Fruit fly (Drosophila melanogaster) whole organism, prepupa: ENCODE measurements around the gene Ca-beta.

Source experiments
- Blimp-1 ChIP-seq: fragments of 200-800 bp; sonication (Bioruptor generic); optimal IDR thresholded peaks from 3 replicates; lab custom pipeline; 2017; ENCODE audit warnings: missing biosample characterization, missing genetic modification characterization, mild to moderate bottlenecking, moderate library complexity, missing genetic modification reagents
- CG10669 ChIP-seq: fragments of 200-800 bp; sonication (Bioruptor generic); optimal IDR thresholded peaks from 3 replicates; lab custom pipeline; 2018; ENCODE audit warnings: missing biosample characterization, mild to moderate bottlenecking, missing genetic modification characterization, moderate library complexity
- CG11902 ChIP-seq: fragments of 200-800 bp; sonication (Bioruptor generic); optimal IDR thresholded peaks from 3 replicates; lab custom pipeline; 2016; ENCODE audit warnings: missing biosample characterization, missing genetic modification characterization
- CG15336 ChIP-seq: fragments of 200-800 bp; sonication (Bioruptor generic); IDR thresholded peaks from 2 replicates; pipeline ENCODE4 v1.3.6; 2022; ENCODE audit warnings: missing biosample characterization, missing genetic modification characterization
- CG1621 ChIP-seq: fragments of 200-800 bp; sonication (Bioruptor generic); optimal IDR thresholded peaks from 3 replicates; lab custom pipeline; 2018; ENCODE audit warnings: missing biosample characterization, mild to moderate bottlenecking, missing genetic modification characterization
- CG16779 ChIP-seq: fragments of 200-800 bp; sonication (Bioruptor generic); optimal IDR thresholded peaks from 3 replicates; lab custom pipeline; 2017; ENCODE audit warnings: missing biosample characterization, mild to moderate bottlenecking, missing genetic modification characterization
- CG3032 ChIP-seq: fragments of 200-800 bp; optimal IDR thresholded peaks from 2 replicates; lab custom pipeline; 2019; ENCODE audit warnings: missing biosample characterization, mild to moderate bottlenecking, missing genetic modification characterization, moderate library complexity
- CG32006 ChIP-seq: fragments of 200-800 bp; sonication (Bioruptor generic); optimal IDR thresholded peaks from 3 replicates; lab custom pipeline; 2017; ENCODE audit warnings: missing biosample characterization, mild to moderate bottlenecking, missing genetic modification characterization
- CG34406 ChIP-seq: fragments of 200-800 bp; sonication (Bioruptor generic); optimal IDR thresholded peaks from 3 replicates; lab custom pipeline; 2016; ENCODE audit warnings: missing biosample characterization, missing genetic modification characterization
- CG6163 ChIP-seq: fragments of 200-800 bp; sonication (Bioruptor generic); IDR thresholded peaks from 3 replicates; pipeline ENCODE4 v1.3.6; 2022; ENCODE audit warnings: missing biosample characterization, missing genetic modification characterization
- CG6276 ChIP-seq: fragments of 200-800 bp; sonication (Bioruptor generic); optimal IDR thresholded peaks from 2 replicates; lab custom pipeline; 2017; ENCODE audit warnings: missing biosample characterization, mild to moderate bottlenecking, missing genetic modification characterization
- CG6808 ChIP-seq: fragments of 200-800 bp; sonication (Bioruptor generic); optimal IDR thresholded peaks from 3 replicates; lab custom pipeline; 2017; ENCODE audit warnings: missing biosample characterization, missing genetic modification characterization, mild to moderate bottlenecking, moderate library complexity, missing genetic modification reagents
- CG6854 ChIP-seq: fragments of 200-800 bp; sonication (Bioruptor generic); optimal IDR thresholded peaks from 2 replicates; lab custom pipeline; 2017; ENCODE audit warnings: missing biosample characterization, mild to moderate bottlenecking, missing genetic modification characterization
- CG7368 ChIP-seq: fragments of 200-800 bp; sonication (Bioruptor generic); optimal IDR thresholded peaks from 3 replicates; lab custom pipeline; 2016; ENCODE audit warnings: missing biosample characterization, missing genetic modification characterization
- CG8119 ChIP-seq: fragments of 200-800 bp; sonication (Bioruptor generic); IDR thresholded peaks from 3 replicates; pipeline ENCODE4 v1.3.6; 2022; ENCODE audit warnings: missing biosample characterization, missing genetic modification characterization
- CG8632 ChIP-seq: fragments of 200-800 bp; sonication (Bioruptor generic); optimal IDR thresholded peaks from 3 replicates; lab custom pipeline; 2016; ENCODE audit warnings: missing biosample characterization, missing genetic modification characterization
- CG9139 ChIP-seq: fragments of 200-800 bp; sonication (Bioruptor generic); optimal IDR thresholded peaks from 3 replicates; lab custom pipeline; 2017; ENCODE audit warnings: missing biosample characterization, mild to moderate bottlenecking, missing genetic modification characterization
- Eip75B ChIP-seq: fragments of 200-800 bp; sonication (Bioruptor generic); optimal IDR thresholded peaks from 3 replicates; lab custom pipeline; 2016; ENCODE audit warnings: missing biosample characterization, missing genetic modification characterization
- Eip78C ChIP-seq: fragments of 200-800 bp; sonication (Bioruptor generic); peaks from one replicate; lab custom pipeline; 2016; ENCODE audit warnings: missing biosample characterization, missing genetic modification characterization
- Eip93F ChIP-seq: fragments of 200-800 bp; sonication (Bioruptor generic); optimal IDR thresholded peaks from 2 replicates; lab custom pipeline; 2016; ENCODE audit warnings: missing biosample characterization, mild to moderate bottlenecking, missing genetic modification characterization
- Ets21C ChIP-seq: fragments of 200-800 bp; sonication (Bioruptor generic); optimal IDR thresholded peaks from 3 replicates; lab custom pipeline; 2016; ENCODE audit warnings: missing biosample characterization, missing genetic modification characterization
- Ets96B ChIP-seq: fragments of 200-800 bp; optimal IDR thresholded peaks from 2 replicates; lab custom pipeline; 2019; ENCODE audit warnings: missing biosample characterization, mild to moderate bottlenecking, missing genetic modification characterization, moderate library complexity
- Gug ChIP-seq: fragments of 200-800 bp; sonication (Bioruptor generic); IDR thresholded peaks from 2 replicates; pipeline ENCODE4 v1.3.6; 2022; ENCODE audit warnings: missing biosample characterization, missing genetic modification characterization
- Hr39 ChIP-seq: fragments of 200-800 bp; sonication (Bioruptor generic); optimal IDR thresholded peaks from 2 replicates; lab custom pipeline; 2016; ENCODE audit warnings: missing biosample characterization, missing genetic modification characterization
- OdsH ChIP-seq: fragments of 200-800 bp; sonication (Bioruptor generic); optimal IDR thresholded peaks from 3 replicates; lab custom pipeline; 2016; ENCODE audit warnings: missing biosample characterization, missing genetic modification characterization
- Smox ChIP-seq: fragments of 200-800 bp; sonication (Bioruptor generic); optimal IDR thresholded peaks from 3 replicates; lab custom pipeline; 2016; ENCODE audit warnings: missing biosample characterization, missing genetic modification characterization
- Sox14 ChIP-seq: fragments of 200-800 bp; sonication (Bioruptor generic); optimal IDR thresholded peaks from 3 replicates; lab custom pipeline; 2016; ENCODE audit warnings: missing biosample characterization, missing genetic modification characterization
- Sox15 ChIP-seq: fragments of 200-800 bp; sonication (Bioruptor generic); optimal IDR thresholded peaks from 3 replicates; lab custom pipeline; 2016; ENCODE audit warnings: missing biosample characterization, missing genetic modification characterization
- achi ChIP-seq: fragments of 200-800 bp; sonication (Bioruptor generic); optimal IDR thresholded peaks from 3 replicates; lab custom pipeline; 2016; ENCODE audit warnings: missing biosample characterization, missing genetic modification characterization
- acj6 ChIP-seq: fragments of 200-800 bp; sonication (Bioruptor generic); optimal IDR thresholded peaks from 3 replicates; lab custom pipeline; 2016; ENCODE audit warnings: missing biosample characterization, missing genetic modification characterization
- dsx ChIP-seq: fragments of 200-800 bp; optimal IDR thresholded peaks from 3 replicates; lab custom pipeline; 2019; ENCODE audit warnings: missing biosample characterization, mild to moderate bottlenecking, missing genetic modification characterization, moderate library complexity; ENCODE audit not compliant: poor library complexity, severe bottlenecking
- eg ChIP-seq: fragments of 200-800 bp; sonication (Bioruptor generic); IDR thresholded peaks from 3 replicates; pipeline ENCODE4 v1.3.6; 2022; ENCODE audit warnings: missing biosample characterization, missing genetic modification characterization
- esn ChIP-seq: fragments of 200-800 bp; sonication (Bioruptor generic); optimal IDR thresholded peaks from 2 replicates; lab custom pipeline; 2016; ENCODE audit warnings: missing biosample characterization, mild to moderate bottlenecking, missing genetic modification characterization, moderate library complexity
- fd85E ChIP-seq: fragments of 200-800 bp; sonication (Bioruptor generic); optimal IDR thresholded peaks from 3 replicates; lab custom pipeline; 2016; ENCODE audit warnings: missing biosample characterization, missing genetic modification characterization
- fkh ChIP-seq: fragments of 200-800 bp; sonication (Bioruptor generic); optimal IDR thresholded peaks from 3 replicates; lab custom pipeline; 2017; ENCODE audit warnings: missing biosample characterization, mild to moderate bottlenecking, missing genetic modification characterization, moderate library complexity
- lz ChIP-seq: fragments of 200-800 bp; sonication (Bioruptor generic); optimal IDR thresholded peaks from 3 replicates; lab custom pipeline; 2016; ENCODE audit warnings: missing biosample characterization, missing genetic modification characterization
- net ChIP-seq: fragments of 200-800 bp; sonication (Bioruptor generic); optimal IDR thresholded peaks from 3 replicates; lab custom pipeline; 2016; ENCODE audit warnings: missing biosample characterization, missing genetic modification characterization
- pdm3 ChIP-seq: fragments of 200-800 bp; sonication (Bioruptor generic); optimal IDR thresholded peaks from 3 replicates; lab custom pipeline; 2016; ENCODE audit warnings: missing biosample characterization, missing genetic modification characterization
- ss ChIP-seq, 2 experiments: fragments of 200-800 bp; sonication (Bioruptor generic); optimal IDR thresholded peaks; 2 replicates in 1 of 2; 3 replicates in 1 of 2; lab custom pipeline; 2017 to 2018; ENCODE audit warnings: mild to moderate bottlenecking in 2 of 2, missing biosample characterization in 2 of 2, missing genetic modification characterization in 2 of 2, moderate library complexity in 1 of 2
- svp ChIP-seq: fragments of 200-800 bp; sonication (Bioruptor generic); peaks from one replicate; lab custom pipeline; 2016; ENCODE audit warnings: missing biosample characterization, missing genetic modification characterization
- topi ChIP-seq: fragments of 200-800 bp; sonication (Bioruptor generic); optimal IDR thresholded peaks from 3 replicates; lab custom pipeline; 2016; ENCODE audit warnings: missing biosample characterization, missing genetic modification characterization

Ca-beta gene

dm6 chr2L:11243912-11244311 lies 40.6 kb upstream of the Ca-beta start:
- TF ChIP-seq fkh (GFP tag; lab: Kevin White, UChicago) (no peak), fd85E (GFP tag; lab: Kevin White, UChicago) (no peak), Ets21C (GFP tag; lab: Kevin White, UChicago) (no peak), OdsH (GFP tag; lab: Kevin White, UChicago) (no peak), net (GFP tag; lab: Kevin White, UChicago) (no peak), CG11902 (no peak), lz (GFP tag; lab: Kevin White, UChicago) (no peak), CG32006 (GFP tag; lab: Kevin White, UChicago) (no peak), CG8632 (GFP tag; lab: Kevin White, UChicago) (no peak), Sox14 (GFP tag; lab: Kevin White, UChicago) (no peak), Gug (GFP tag; lab: Robert Waterston, UW) (no peak), Ets96B (tag; lab: Kevin White, UChicago) (no peak), CG9139 (GFP tag; lab: Kevin White, UChicago) (no peak), CG6854 (GFP tag; lab: Kevin White, UChicago) (no peak), CG1621 (tag; lab: Kevin White, UChicago) (no peak), acj6 (no peak), dsx (no peak), CG16779 (tag; lab: Kevin White, UChicago) (no peak), achi (GFP tag; lab: Kevin White, UChicago) (no peak)

dm6 chr2L:11236364-11236763 lies 33.0 kb upstream of the Ca-beta start:
- no peak for TF ChIP-seq pdm3
- TF ChIP-seq CG10669 (GFP tag; lab: Kevin White, UChicago): no peak

- TF ChIP-seq svp (GFP tag; lab: Kevin White, UChicago) (no peak), Eip93F (no peak), CG8632 (GFP tag; lab: Kevin White, UChicago) (no peak), Eip75B (GFP tag; lab: Kevin White, UChicago) (no peak), CG6854 (GFP tag; lab: Kevin White, UChicago) (no peak), topi (GFP tag; lab: Kevin White, UChicago) (no peak), CG34406 (GFP tag; lab: Kevin White, UChicago) (no peak), CG6163 (GFP tag; lab: Robert Waterston, UW) (no peak), CG15336 (GFP tag; lab: Robert Waterston, UW) (no peak), Smox (GFP tag; lab: Kevin White, UChicago) (no peak), Hr39 (GFP tag; lab: Kevin White, UChicago) (no peak), eg (no peak)
Measured at dm6 chr2L:11235534-11235933, 32.2 kb upstream of the Ca-beta start.

DNA sequence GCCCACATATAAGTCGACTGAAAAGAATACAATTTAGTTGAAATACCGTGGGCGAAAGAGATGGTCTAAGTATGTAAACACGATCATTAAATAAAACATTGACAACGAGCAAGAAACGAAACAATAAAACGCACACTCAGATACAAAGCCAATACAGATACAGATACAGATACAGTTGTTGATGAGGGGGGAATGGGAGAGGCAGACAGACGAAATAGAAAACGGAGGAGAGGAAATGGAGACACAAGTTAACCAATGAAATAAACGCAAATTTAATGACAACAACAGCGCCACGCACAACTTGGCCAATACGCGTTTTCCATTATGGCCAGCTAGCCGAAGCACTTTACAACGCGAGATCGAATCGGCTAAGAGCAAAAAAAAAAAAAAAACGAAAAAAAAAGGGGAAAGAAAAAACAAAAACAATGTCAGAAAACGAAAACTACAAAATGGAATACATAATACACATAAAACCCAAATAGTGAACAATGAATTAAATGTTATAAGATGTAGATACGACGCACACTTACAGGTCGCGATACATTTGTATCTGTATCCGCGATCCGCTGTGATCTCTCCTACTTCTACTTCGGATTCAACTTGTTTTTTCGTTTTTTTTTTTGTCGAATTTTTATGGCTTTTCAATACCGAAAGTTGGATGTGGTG lies 25.7 kb upstream of the Ca-beta start:
- TF ChIP-seq esn (GFP tag; lab: Kevin White, UChicago) (no peak), pdm3 (no peak), Eip78C (GFP tag; lab: Kevin White, UChicago) (no peak), CG15336 (GFP tag; lab: Robert Waterston, UW) (peak; percentile 44; the same call in 1 of the 2 replicates), CG6276 (GFP tag; lab: Kevin White, UChicago) (peak; percentile 14), CG7368 (no peak), CG3032 (tag; lab: Kevin White, UChicago) (no peak), ss (GFP tag; optimal IDR thresholded peaks at IDR 0.05; lab: Kevin White, UChicago) (no peak), CG8119 (GFP tag; lab: Robert Waterston, UW) (peak; percentile 63), Sox15 (GFP tag; lab: Kevin White, UChicago) (no peak), lz (GFP tag; lab: Kevin White, UChicago) (no peak), CG8632 (GFP tag; lab: Kevin White, UChicago) (no peak), Blimp-1 (GFP tag; lab: Kevin White, UChicago) (no peak), acj6 (no peak), eg (0 out of 3 replicates have a peak, but pooled peaks have one; percentile 26), OdsH (GFP tag; lab: Kevin White, UChicago) (no peak), CG6808 (no peak), CG6163 (GFP tag; lab: Robert Waterston, UW) (0 out of 3 replicates have a peak, but pooled peaks have one; percentile 26), Sox14 (GFP tag; lab: Kevin White, UChicago) (no peak)
